Fruit fly (Drosophila melanogaster) whole organism, wandering third instar larva: Measurements from ENCODE around the gene MED26.

ENCODE experiments used
- CrebA ChIP-seq: fragments of 200-800 bp; sonication (Bioruptor generic); optimal IDR thresholded peaks from 2 replicates; lab custom pipeline; 2016; ENCODE audit warnings: missing biosample characterization, mild to moderate bottlenecking, missing genetic modification characterization, borderline replicate concordance
- Mio ChIP-seq: sonication (Bioruptor generic); optimal IDR thresholded peaks from 2 replicates; lab custom pipeline; 2016; ENCODE audit warnings: missing biosample characterization, missing genetic modification characterization
- OdsH ChIP-seq: fragments of 200-800 bp; sonication (Bioruptor generic); optimal IDR thresholded peaks from 2 replicates; lab custom pipeline; 2016; ENCODE audit warnings: missing biosample characterization, mild to moderate bottlenecking, missing genetic modification characterization
- lola ChIP-seq: fragments of >200 bp; optimal IDR thresholded peaks from 2 replicates; lab custom pipeline; 2017; ENCODE audit warnings: missing biosample characterization, missing genetic modification characterization
- tai ChIP-seq: sonication (Bioruptor generic); optimal IDR thresholded peaks from 2 replicates; lab custom pipeline; 2016; ENCODE audit warnings: missing biosample characterization, missing genetic modification characterization

dm6 chr4:817799-818198 is 29.0 kb upstream of the MED26 start:
- no peak for TF ChIP-seq tai (GFP tag; lab: Kevin White, UChicago)
- no peak for TF ChIP-seq Mio (GFP tag; lab: Kevin White, UChicago)
- TF ChIP-seq lola: no peak
- TF ChIP-seq OdsH (GFP tag; lab: Kevin White, UChicago): no peak
- TF ChIP-seq CrebA (GFP tag; lab: Kevin White, UChicago): no peak
